Fruit fly (Drosophila melanogaster) Kc167 (cell line): ENCODE measurements around the gene CG7912.

Experiments used
- Myc ChIP-seq: fragments of >200 bp; optimal IDR thresholded peaks from 2 replicates; lab custom pipeline; 2017; ENCODE audit warnings: missing external identifiers
- Sin3A ChIP-seq: fragments of >200 bp; optimal IDR thresholded peaks from 2 replicates; lab custom pipeline; 2018; ENCODE audit warnings: missing external identifiers
- h ChIP-seq: fragments of >200 bp; optimal IDR thresholded peaks from 3 replicates; lab custom pipeline; 2018; ENCODE audit warnings: missing external identifiers
- insv ChIP-seq: fragments of >200 bp; optimal IDR thresholded peaks from 3 replicates; lab custom pipeline; 2018; ENCODE audit warnings: missing external identifiers
- psq ChIP-seq: fragments of >200 bp; optimal IDR thresholded peaks from 2 replicates; lab custom pipeline; 2017; ENCODE audit warnings: missing external identifiers
- ttk ChIP-seq: sonication (Bioruptor generic); optimal IDR thresholded peaks from 2 replicates; lab custom pipeline; 2017; ENCODE audit warnings: missing external identifiers

CG7912 gene

dm6 chr3R:30014480-30014879 lies 5.5 kb upstream of the CG7912 start:
- TF ChIP-seq psq (lab: Kevin White, UChicago): no peak
- no peak for TF ChIP-seq insv
- TF ChIP-seq Sin3A: no peak
- TF ChIP-seq ttk (lab: Kevin White, UChicago): no peak
- TF ChIP-seq Myc (lab: Kevin White, UChicago): no peak

- TF ChIP-seq insv (no peak), h (lab: Kevin White, UChicago) (no peak), ttk (lab: Kevin White, UChicago) (no peak), psq (lab: Kevin White, UChicago) (no peak), Sin3A (no peak), Myc (lab: Kevin White, UChicago) (no peak)
Measured at dm6 chr3R:30013909-30014308, 4.9 kb upstream of the CG7912 start.

- no peak for TF ChIP-seq insv
- TF ChIP-seq Myc (lab: Kevin White, UChicago): no peak
Measured at dm6 chr3R:30012602-30013489, 3.9 kb upstream of the CG7912 start.

- TF ChIP-seq ttk (lab: Kevin White, UChicago) (no peak), Myc (lab: Kevin White, UChicago) (no peak), psq (lab: Kevin White, UChicago) (no peak), Sin3A (no peak), insv (no peak), h (lab: Kevin White, UChicago) (no peak)
Measured at dm6 chr3R:30005332-30005979, 3.5 kb downstream of the CG7912 start.

dm6 chr3R:30004648-30005047 lies 4.3 kb downstream of the CG7912 start, which contains the start of the genes Nlp and Nph:
TSS of gene Nlp (plus strand) at chr3R:30004785.
TSS of gene Nph (minus strand) at chr3R:30004861.
- no peak for TF ChIP-seq ttk (lab: Kevin White, UChicago)
- no peak for TF ChIP-seq psq (lab: Kevin White, UChicago)
- no peak for TF ChIP-seq Myc (lab: Kevin White, UChicago)
- no peak for TF ChIP-seq insv
- no peak for TF ChIP-seq Sin3A
- TF ChIP-seq h (lab: Kevin White, UChicago): no peak

- no peak for TF ChIP-seq Sin3A
- no peak for TF ChIP-seq psq (lab: Kevin White, UChicago)
- no peak for TF ChIP-seq ttk (lab: Kevin White, UChicago)
- TF ChIP-seq insv: no peak
- no peak for TF ChIP-seq Myc (lab: Kevin White, UChicago)
- no peak for TF ChIP-seq h (lab: Kevin White, UChicago)
Measured at dm6 chr3R:30000286-30000685, 8.7 kb downstream of the CG7912 start, which contains the start of gene Tace. TSS of gene Tace (plus strand) at chr3R:30000530.

dm6 chr3R:29999495-29999894 lies 9.5 kb downstream of the CG7912 start, which contains the start of gene CG34298:
TSS of gene CG34298 (plus strand) at chr3R:29999795.
- no peak for TF ChIP-seq h (lab: Kevin White, UChicago)
- TF ChIP-seq psq (lab: Kevin White, UChicago): no peak
- TF ChIP-seq Sin3A: no peak
- no peak for TF ChIP-seq ttk (lab: Kevin White, UChicago)
- TF ChIP-seq Myc (lab: Kevin White, UChicago): no peak
- TF ChIP-seq insv: no peak

- TF ChIP-seq ttk (lab: Kevin White, UChicago) (no peak), Myc (lab: Kevin White, UChicago) (no peak)
Measured at dm6 chr3R:29997607-29998236, 11.3 kb downstream of the CG7912 start, which contains the start of the genes CG15525 and CG11504. TSS of gene CG15525 (minus strand) at chr3R:29997676. TSS of gene CG11504 (plus strand) at chr3R:29997900.

dm6 chr3R:29995035-29995434 lies 14.0 kb downstream of the CG7912 start, which contains the start of the genes CG7903 and Sas-6:
TSS of gene CG7903 (minus strand) at chr3R:29995231.
TSS of gene Sas-6 (plus strand) at chr3R:29995357.
- TF ChIP-seq psq (lab: Kevin White, UChicago) (no peak), Myc (lab: Kevin White, UChicago) (no peak), h (lab: Kevin White, UChicago) (no peak), insv (no peak), ttk (lab: Kevin White, UChicago) (no peak), Sin3A (no peak)

- TF ChIP-seq h (lab: Kevin White, UChicago) (no peak), Myc (lab: Kevin White, UChicago) (no peak), insv (no peak)
Measured at dm6 chr3R:29993134-29993533, 15.9 kb downstream of the CG7912 start, which contains the start of gene Acph-1. TSS of gene Acph-1 (minus strand) at chr3R:29993411.

- TF ChIP-seq insv: no peak
- no peak for TF ChIP-seq ttk (lab: Kevin White, UChicago)
- TF ChIP-seq Sin3A: no peak
- TF ChIP-seq h (lab: Kevin White, UChicago): no peak
- no peak for TF ChIP-seq psq (lab: Kevin White, UChicago)
- no peak for TF ChIP-seq Myc (lab: Kevin White, UChicago)
Measured at dm6 chr3R:29990681-29991080, 18.3 kb downstream of the CG7912 start.

- TF ChIP-seq psq (lab: Kevin White, UChicago) (no peak), Sin3A (no peak), h (lab: Kevin White, UChicago) (no peak), insv (no peak), ttk (lab: Kevin White, UChicago) (no peak), Myc (lab: Kevin White, UChicago) (no peak)
Measured at dm6 chr3R:29985219-29985618, 23.8 kb downstream of the CG7912 start.
